Worm (Caenorhabditis elegans) whole organism, mixed stage, embryonic: Measurements from ENCODE around the gene sdz-32.

Experiments used
- M03D4.4 ChIP-seq: sonication (generic microtip); optimal IDR thresholded peaks from 2 replicates; lab custom pipeline; 2017; ENCODE audit warnings: mild to moderate bottlenecking, missing genetic modification characterization, missing compliant biosample characterization
- bed-3 ChIP-seq: fragments of 200-800 bp; sonication (Bioruptor generic); optimal IDR thresholded peaks from 3 replicates; lab custom pipeline; 2018; ENCODE audit warnings: mild to moderate bottlenecking, missing genetic modification characterization, moderate library complexity, missing compliant biosample characterization
- blmp-1 ChIP-seq: fragments of 150-350 bp; optimal IDR thresholded peaks from 2 replicates; lab custom pipeline; 2014; ENCODE audit warnings: missing biosample characterization, missing genetic modification characterization
- ceh-39 ChIP-seq: fragments of 150-350 bp; optimal IDR thresholded peaks from 2 replicates; lab custom pipeline; 2014; ENCODE audit warnings: missing biosample characterization, missing genetic modification characterization
- ceh-43 ChIP-seq: fragments of 200-800 bp; sonication (Bioruptor generic); optimal IDR thresholded peaks from 2 replicates; lab custom pipeline; 2018; ENCODE audit warnings: mild to moderate bottlenecking, missing genetic modification characterization, moderate library complexity, missing compliant biosample characterization
- ceh-83 ChIP-seq: fragments of 200-800 bp; sonication (Bioruptor generic); optimal IDR thresholded peaks from 2 replicates; lab custom pipeline; 2018; ENCODE audit warnings: mild to moderate bottlenecking, missing genetic modification characterization, missing compliant biosample characterization
- ces-1 ChIP-seq: fragments of 150-350 bp; optimal IDR thresholded peaks from 2 replicates; lab custom pipeline; 2014; ENCODE audit warnings: missing biosample characterization, missing genetic modification reagents, missing genetic modification characterization
- cnd-1 ChIP-seq: fragments of 200-800 bp; sonication (Bioruptor generic); optimal IDR thresholded peaks from 2 replicates; lab custom pipeline; 2018; ENCODE audit warnings: mild to moderate bottlenecking, missing genetic modification characterization, missing compliant biosample characterization
- drap-1 ChIP-seq: fragments of 200-800 bp; sonication (Bioruptor generic); optimal IDR thresholded peaks from 3 replicates; lab custom pipeline; 2018; ENCODE audit warnings: mild to moderate bottlenecking, missing genetic modification characterization, missing compliant biosample characterization
- elt-1 ChIP-seq: sonication (generic microtip); optimal IDR thresholded peaks from 2 replicates; lab custom pipeline; 2017; ENCODE audit warnings: missing genetic modification characterization, mild to moderate bottlenecking, missing compliant biosample characterization, antibody characterized with exemption, moderate library complexity, borderline replicate concordance; ENCODE audit not compliant: insufficient read depth
- elt-3 ChIP-seq: fragments of 150-350 bp; optimal IDR thresholded peaks from 2 replicates; lab custom pipeline; 2014; ENCODE audit warnings: missing biosample characterization, missing genetic modification characterization
- flh-1 ChIP-seq: fragments of 200-800 bp; sonication (Bioruptor generic); optimal IDR thresholded peaks from 2 replicates; lab custom pipeline; 2018; ENCODE audit warnings: mild to moderate bottlenecking, missing genetic modification characterization, moderate library complexity, missing compliant biosample characterization
- ham-2 ChIP-seq: fragments of 200-800 bp; sonication (Bioruptor generic); optimal IDR thresholded peaks from 2 replicates; lab custom pipeline; 2018; ENCODE audit warnings: mild to moderate bottlenecking, missing genetic modification characterization, missing compliant biosample characterization
- hlh-1 ChIP-seq: fragments of 150-350 bp; optimal IDR thresholded peaks from 2 replicates; lab custom pipeline; 2014; ENCODE audit warnings: missing biosample characterization, missing genetic modification reagents, missing genetic modification characterization
- lin-13 ChIP-seq: fragments of 150-350 bp; optimal IDR thresholded peaks from 2 replicates; lab custom pipeline; 2014; ENCODE audit warnings: missing biosample characterization, missing genetic modification characterization
- lin-32 ChIP-seq: fragments of 200-800 bp; sonication (Bioruptor generic); optimal IDR thresholded peaks from 2 replicates; lab custom pipeline; 2018; ENCODE audit warnings: mild to moderate bottlenecking, missing genetic modification characterization, missing compliant biosample characterization
- lsy-2 ChIP-seq: fragments of 150-350 bp; optimal IDR thresholded peaks from 2 replicates; lab custom pipeline; 2014; ENCODE audit warnings: missing biosample characterization, missing genetic modification characterization
- mab-5 ChIP-seq: fragments of 150-350 bp; optimal IDR thresholded peaks from 2 replicates; lab custom pipeline; 2014; ENCODE audit warnings: missing biosample characterization, missing genetic modification characterization
- mep-1 ChIP-seq: fragments of 150-350 bp; optimal IDR thresholded peaks from 2 replicates; lab custom pipeline; 2017; ENCODE audit warnings: missing biosample characterization, missing genetic modification reagents, missing genetic modification characterization, inconsistent platforms
- mls-2 ChIP-seq: sonication (generic microtip); optimal IDR thresholded peaks from 2 replicates; lab custom pipeline; 2016; ENCODE audit warnings: mild to moderate bottlenecking, missing genetic modification characterization, moderate library complexity, missing compliant biosample characterization
- nhr-12 ChIP-seq: fragments of 150-350 bp; optimal IDR thresholded peaks from 2 replicates; lab custom pipeline; 2014; ENCODE audit warnings: missing biosample characterization, missing genetic modification characterization
- nhr-2 ChIP-seq: fragments of 150-350 bp; optimal IDR thresholded peaks from 2 replicates; lab custom pipeline; 2014; ENCODE audit warnings: missing biosample characterization, missing genetic modification characterization
- nhr-237 ChIP-seq: fragments of 150-350 bp; optimal IDR thresholded peaks from 2 replicates; lab custom pipeline; 2014; ENCODE audit warnings: missing biosample characterization, missing genetic modification characterization
- nhr-28 ChIP-seq: fragments of 150-350 bp; optimal IDR thresholded peaks from 2 replicates; lab custom pipeline; 2014; ENCODE audit warnings: missing biosample characterization, missing genetic modification characterization
- nhr-76 ChIP-seq: sonication (generic microtip); optimal IDR thresholded peaks from 2 replicates; lab custom pipeline; 2017; ENCODE audit warnings: missing biosample characterization, missing genetic modification characterization
- pha-4 ChIP-seq: fragments of 150-350 bp; optimal IDR thresholded peaks from 2 replicates; lab custom pipeline; 2018; ENCODE audit warnings: missing biosample characterization, missing genetic modification reagents, missing genetic modification characterization
- sem-2 ChIP-seq: fragments of 200-800 bp; sonication (Bioruptor generic); optimal IDR thresholded peaks from 2 replicates; lab custom pipeline; 2018; ENCODE audit warnings: mild to moderate bottlenecking, missing genetic modification characterization, missing compliant biosample characterization
- snpc-4 ChIP-seq: fragments of 150-350 bp; optimal IDR thresholded peaks from 2 replicates; lab custom pipeline; 2014; ENCODE audit warnings: missing biosample characterization, missing genetic modification characterization
- sptf-1 ChIP-seq: sonication (generic microtip); optimal IDR thresholded peaks from 2 replicates; lab custom pipeline; 2017; ENCODE audit warnings: mild to moderate bottlenecking, missing genetic modification characterization, moderate library complexity, missing compliant biosample characterization
- tbx-8 ChIP-seq: fragments of 200-800 bp; sonication (Bioruptor generic); optimal IDR thresholded peaks from 2 replicates; lab custom pipeline; 2018; ENCODE audit warnings: mild to moderate bottlenecking, missing genetic modification characterization, moderate library complexity, missing compliant biosample characterization
- unc-120 ChIP-seq: sonication (generic microtip); optimal IDR thresholded peaks from 2 replicates; lab custom pipeline; 2017; ENCODE audit warnings: missing genetic modification characterization, missing compliant biosample characterization; ENCODE audit not compliant: poor library complexity, severe bottlenecking
- unc-39 ChIP-seq: fragments of 150-350 bp; optimal IDR thresholded peaks from 2 replicates; lab custom pipeline; 2014; ENCODE audit warnings: missing biosample characterization, missing genetic modification characterization
- unc-62 ChIP-seq: fragments of 150-350 bp; optimal IDR thresholded peaks from 2 replicates; lab custom pipeline; 2014; ENCODE audit warnings: missing biosample characterization, missing genetic modification reagents, missing genetic modification characterization
- zip-8 ChIP-seq: fragments of 150-350 bp; optimal IDR thresholded peaks from 2 replicates; lab custom pipeline; 2014; ENCODE audit warnings: missing biosample characterization, missing genetic modification characterization
- ztf-11 ChIP-seq: fragments of 150-350 bp; optimal IDR thresholded peaks from 2 replicates; lab custom pipeline; 2014; ENCODE audit warnings: missing biosample characterization, missing genetic modification characterization

The sdz-32 gene

DNA sequence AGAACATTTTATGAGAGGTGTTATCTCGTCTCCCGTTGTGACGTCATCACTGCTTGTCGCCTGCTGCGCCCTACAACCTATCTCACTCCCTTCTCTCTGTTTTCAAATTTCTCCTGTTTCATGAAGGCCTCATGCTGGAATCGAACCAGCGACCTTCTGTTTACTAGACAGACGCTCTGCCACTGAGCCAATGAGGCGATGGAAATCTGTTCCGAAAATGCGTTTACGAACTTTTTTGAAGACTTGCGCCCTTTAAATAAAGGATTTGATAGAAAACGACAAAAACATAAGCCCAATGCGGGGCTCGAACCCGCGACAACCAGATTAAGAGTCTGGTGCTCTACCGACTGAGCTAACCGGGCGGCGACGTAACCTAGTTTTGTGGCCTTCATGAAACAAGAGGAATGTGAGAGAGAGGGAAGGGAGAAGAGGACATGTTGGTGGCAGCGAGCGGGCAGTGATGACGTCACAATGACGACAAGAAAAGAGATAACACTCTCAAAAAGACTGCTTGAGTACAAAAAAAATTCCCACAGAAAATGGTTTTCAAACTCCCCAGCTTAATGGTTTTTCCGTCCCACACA, 45.2 kb downstream of the sdz-32 start, which contains the start of gene clec-126:
TSS of gene clec-126 (plus strand) at position 534 of the 584 bp plus-strand sequence.
- TF ChIP-seq drap-1 (GFP tag; lab: Kevin White, UChicago) (peak; percentile 84), snpc-4 (tag; lab: Kevin White, UChicago) (no peak), unc-39 (tag; lab: Kevin White, UChicago) (peak; percentile 3), nhr-28 (no peak), unc-120 (tag; lab: Kevin White, UChicago) (peak; percentile 89), ztf-11 (tag; lab: Kevin White, UChicago) (peak; percentile 48), mab-5 (tag; lab: Kevin White, UChicago) (no peak), unc-62 (GFP tag; lab: Kevin White, UChicago) (no peak), nhr-2 (tag; lab: Kevin White, UChicago) (no peak), sptf-1 (tag; lab: Kevin White, UChicago) (peak; percentile 91), ces-1 (GFP tag; lab: Kevin White, UChicago) (peak; percentile 82), sem-2 (peak; percentile 78), tbx-8 (GFP tag; lab: Kevin White, UChicago) (peak; percentile 49), pha-4 (tag; lab: Kevin White, UChicago) (no peak), ceh-83 (GFP tag; lab: Kevin White, UChicago) (peak; percentile 86), cnd-1 (tag; lab: Kevin White, UChicago) (peak; percentile 86), elt-3 (tag; lab: Kevin White, UChicago) (peak; percentile 37), ceh-43 (GFP tag; lab: Kevin White, UChicago) (peak; percentile 49), nhr-12 (tag; lab: Kevin White, UChicago) (no peak), ham-2 (GFP tag; lab: Kevin White, UChicago) (peak; percentile 83), mep-1 (tag; lab: Kevin White, UChicago) (peak; percentile 9), ceh-39 (tag; lab: Kevin White, UChicago) (no peak), lin-32 (GFP tag; lab: Kevin White, UChicago) (peak; percentile 31), nhr-76 (tag; lab: Kevin White, UChicago) (peak; percentile 43), mls-2 (tag; lab: Kevin White, UChicago) (peak; percentile 77), lsy-2 (tag; lab: Kevin White, UChicago) (peak; percentile 27), elt-1 (tag; lab: Kevin White, UChicago) (peak; percentile 0), hlh-1 (tag; lab: Kevin White, UChicago) (peak; percentile 51), bed-3 (GFP tag; lab: Kevin White, UChicago) (peak; percentile 40), flh-1 (peak; percentile 38), zip-8 (tag; lab: Kevin White, UChicago) (peak; percentile 67), nhr-237 (tag; lab: Kevin White, UChicago) (peak; percentile 22), lin-13 (tag; lab: Kevin White, UChicago) (peak; percentile 43), M03D4.4 (peak; percentile 75), blmp-1 (no peak)

DNA sequence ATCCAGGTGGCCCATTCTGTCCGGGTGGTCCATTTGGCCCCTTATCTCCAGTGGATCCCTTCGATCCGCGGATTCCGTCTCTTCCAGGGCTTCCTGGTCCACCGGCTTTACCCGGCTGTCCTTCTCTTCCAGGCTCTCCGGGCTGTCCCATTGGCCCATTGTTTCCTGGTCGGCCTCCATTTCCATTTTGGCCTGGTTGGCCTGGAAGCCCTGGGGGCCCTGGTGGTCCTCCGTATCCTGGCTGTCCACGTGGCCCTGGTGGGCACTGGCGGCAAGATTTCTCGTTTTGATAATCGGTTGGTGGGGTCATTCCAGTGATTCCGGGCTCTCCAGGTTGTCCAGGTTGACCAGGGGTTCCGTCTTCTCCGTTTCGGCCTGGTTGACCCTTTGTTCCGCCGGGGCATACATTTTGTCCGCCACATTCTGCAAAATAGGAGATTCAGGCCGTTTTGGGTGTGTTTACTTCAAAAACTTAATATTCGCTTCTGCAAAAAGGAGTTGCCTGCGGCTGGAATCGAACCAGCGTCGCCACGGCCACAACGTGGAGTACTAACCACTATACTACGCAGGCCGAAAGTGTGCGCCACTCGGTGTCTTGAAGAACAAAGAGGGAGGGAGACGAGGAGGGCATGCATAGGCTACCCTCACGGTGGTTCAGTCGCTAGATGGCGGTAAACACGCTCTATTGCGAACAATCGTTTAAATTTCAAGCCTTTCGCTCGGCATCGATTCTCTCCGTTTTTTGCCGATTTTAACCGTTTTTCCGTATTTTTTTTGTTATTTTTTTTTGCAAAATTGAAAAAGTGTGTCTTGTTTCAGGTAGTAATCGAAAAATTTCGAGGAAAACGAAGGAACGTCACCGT, 47.4 kb downstream of the sdz-32 start, which contains the start of gene W09G10.9:
TSS of gene W09G10.9 (plus strand) at position 813 of the 863 bp plus-strand sequence.
- no peak for TF ChIP-seq nhr-2 (tag; lab: Kevin White, UChicago)
- no peak for TF ChIP-seq mab-5 (tag; lab: Kevin White, UChicago)
- peak; percentile 94 for TF ChIP-seq sptf-1 (tag; lab: Kevin White, UChicago)
- peak; percentile 89 for TF ChIP-seq M03D4.4
- no peak for TF ChIP-seq elt-1 (tag; lab: Kevin White, UChicago)
- TF ChIP-seq lin-32 (GFP tag; lab: Kevin White, UChicago) = peak; percentile 72
- peak; percentile 85 for TF ChIP-seq cnd-1 (tag; lab: Kevin White, UChicago)
- TF ChIP-seq drap-1 (GFP tag; lab: Kevin White, UChicago) = peak; percentile 85
- no peak for TF ChIP-seq elt-3 (tag; lab: Kevin White, UChicago)
- TF ChIP-seq ceh-39 (tag; lab: Kevin White, UChicago) = no peak
- TF ChIP-seq ceh-43 (GFP tag; lab: Kevin White, UChicago) = peak; percentile 79
- TF ChIP-seq lin-13 (tag; lab: Kevin White, UChicago) = peak; percentile 28
- peak; percentile 29 for TF ChIP-seq ces-1 (GFP tag; lab: Kevin White, UChicago)
- peak; percentile 80 for TF ChIP-seq ham-2 (GFP tag; lab: Kevin White, UChicago)
- TF ChIP-seq sem-2 = peak; percentile 70
- peak; percentile 50 for TF ChIP-seq hlh-1 (tag; lab: Kevin White, UChicago)
- TF ChIP-seq tbx-8 (GFP tag; lab: Kevin White, UChicago) = peak; percentile 51
- TF ChIP-seq unc-62 (GFP tag; lab: Kevin White, UChicago) = no peak
- no peak for TF ChIP-seq zip-8 (tag; lab: Kevin White, UChicago)
- no peak for TF ChIP-seq blmp-1
- TF ChIP-seq unc-120 (tag; lab: Kevin White, UChicago) = peak; percentile 70
- TF ChIP-seq nhr-237 (tag; lab: Kevin White, UChicago) = peak; percentile 41
- peak; percentile 34 for TF ChIP-seq lsy-2 (tag; lab: Kevin White, UChicago)
- peak; percentile 91 for TF ChIP-seq mls-2 (tag; lab: Kevin White, UChicago)
- TF ChIP-seq nhr-28 = peak; percentile 1
- TF ChIP-seq flh-1 = peak; percentile 48
- TF ChIP-seq nhr-12 (tag; lab: Kevin White, UChicago) = no peak
- peak; percentile 30 for TF ChIP-seq mep-1 (tag; lab: Kevin White, UChicago)
- peak; percentile 33 for TF ChIP-seq ztf-11 (tag; lab: Kevin White, UChicago)
- no peak for TF ChIP-seq nhr-76 (tag; lab: Kevin White, UChicago)
- no peak for TF ChIP-seq unc-39 (tag; lab: Kevin White, UChicago)
- TF ChIP-seq snpc-4 (tag; lab: Kevin White, UChicago) = no peak
- peak; percentile 70 for TF ChIP-seq bed-3 (GFP tag; lab: Kevin White, UChicago)
- peak; percentile 91 for TF ChIP-seq ceh-83 (GFP tag; lab: Kevin White, UChicago)
- TF ChIP-seq pha-4 (tag; lab: Kevin White, UChicago) = no peak
